Worm (Caenorhabditis elegans) whole organism, mixed stage, embryonic: ENCODE results near the gene F08H9.4.

Source experiments
- bed-3 ChIP-seq: fragments of 200-800 bp; sonication (Bioruptor generic); optimal IDR thresholded peaks from 3 replicates; lab custom pipeline; 2018; ENCODE audit warnings: mild to moderate bottlenecking, missing genetic modification characterization, moderate library complexity, missing compliant biosample characterization
- blmp-1 ChIP-seq: fragments of 150-350 bp; optimal IDR thresholded peaks from 2 replicates; lab custom pipeline; 2014; ENCODE audit warnings: missing biosample characterization, missing genetic modification characterization
- ceh-39 ChIP-seq: fragments of 150-350 bp; optimal IDR thresholded peaks from 2 replicates; lab custom pipeline; 2014; ENCODE audit warnings: missing biosample characterization, missing genetic modification characterization
- ceh-43 ChIP-seq: fragments of 200-800 bp; sonication (Bioruptor generic); optimal IDR thresholded peaks from 2 replicates; lab custom pipeline; 2018; ENCODE audit warnings: mild to moderate bottlenecking, missing genetic modification characterization, moderate library complexity, missing compliant biosample characterization
- ceh-83 ChIP-seq: fragments of 200-800 bp; sonication (Bioruptor generic); optimal IDR thresholded peaks from 2 replicates; lab custom pipeline; 2018; ENCODE audit warnings: mild to moderate bottlenecking, missing genetic modification characterization, missing compliant biosample characterization
- ces-1 ChIP-seq: fragments of 150-350 bp; optimal IDR thresholded peaks from 2 replicates; lab custom pipeline; 2014; ENCODE audit warnings: missing biosample characterization, missing genetic modification reagents, missing genetic modification characterization
- cnd-1 ChIP-seq: fragments of 200-800 bp; sonication (Bioruptor generic); optimal IDR thresholded peaks from 2 replicates; lab custom pipeline; 2018; ENCODE audit warnings: mild to moderate bottlenecking, missing genetic modification characterization, missing compliant biosample characterization
- drap-1 ChIP-seq: fragments of 200-800 bp; sonication (Bioruptor generic); optimal IDR thresholded peaks from 3 replicates; lab custom pipeline; 2018; ENCODE audit warnings: mild to moderate bottlenecking, missing genetic modification characterization, missing compliant biosample characterization
- elt-1 ChIP-seq: sonication (generic microtip); optimal IDR thresholded peaks from 2 replicates; lab custom pipeline; 2017; ENCODE audit warnings: missing genetic modification characterization, mild to moderate bottlenecking, missing compliant biosample characterization, antibody characterized with exemption, moderate library complexity, borderline replicate concordance; ENCODE audit not compliant: insufficient read depth
- elt-3 ChIP-seq: fragments of 150-350 bp; optimal IDR thresholded peaks from 2 replicates; lab custom pipeline; 2014; ENCODE audit warnings: missing biosample characterization, missing genetic modification characterization
- flh-1 ChIP-seq: fragments of 200-800 bp; sonication (Bioruptor generic); optimal IDR thresholded peaks from 2 replicates; lab custom pipeline; 2018; ENCODE audit warnings: mild to moderate bottlenecking, missing genetic modification characterization, moderate library complexity, missing compliant biosample characterization
- hlh-1 ChIP-seq: fragments of 150-350 bp; optimal IDR thresholded peaks from 2 replicates; lab custom pipeline; 2014; ENCODE audit warnings: missing biosample characterization, missing genetic modification reagents, missing genetic modification characterization
- lin-13 ChIP-seq: fragments of 150-350 bp; optimal IDR thresholded peaks from 2 replicates; lab custom pipeline; 2014; ENCODE audit warnings: missing biosample characterization, missing genetic modification characterization
- lin-32 ChIP-seq: fragments of 200-800 bp; sonication (Bioruptor generic); optimal IDR thresholded peaks from 2 replicates; lab custom pipeline; 2018; ENCODE audit warnings: mild to moderate bottlenecking, missing genetic modification characterization, missing compliant biosample characterization
- lsy-2 ChIP-seq: fragments of 150-350 bp; optimal IDR thresholded peaks from 2 replicates; lab custom pipeline; 2014; ENCODE audit warnings: missing biosample characterization, missing genetic modification characterization
- mab-5 ChIP-seq: fragments of 150-350 bp; optimal IDR thresholded peaks from 2 replicates; lab custom pipeline; 2014; ENCODE audit warnings: missing biosample characterization, missing genetic modification characterization
- mep-1 ChIP-seq: fragments of 150-350 bp; optimal IDR thresholded peaks from 2 replicates; lab custom pipeline; 2017; ENCODE audit warnings: missing biosample characterization, missing genetic modification reagents, missing genetic modification characterization, inconsistent platforms
- mls-2 ChIP-seq: sonication (generic microtip); optimal IDR thresholded peaks from 2 replicates; lab custom pipeline; 2016; ENCODE audit warnings: mild to moderate bottlenecking, missing genetic modification characterization, moderate library complexity, missing compliant biosample characterization
- nhr-12 ChIP-seq: fragments of 150-350 bp; optimal IDR thresholded peaks from 2 replicates; lab custom pipeline; 2014; ENCODE audit warnings: missing biosample characterization, missing genetic modification characterization
- nhr-237 ChIP-seq: fragments of 150-350 bp; optimal IDR thresholded peaks from 2 replicates; lab custom pipeline; 2014; ENCODE audit warnings: missing biosample characterization, missing genetic modification characterization
- nhr-28 ChIP-seq: fragments of 150-350 bp; optimal IDR thresholded peaks from 2 replicates; lab custom pipeline; 2014; ENCODE audit warnings: missing biosample characterization, missing genetic modification characterization
- nhr-76 ChIP-seq: sonication (generic microtip); optimal IDR thresholded peaks from 2 replicates; lab custom pipeline; 2017; ENCODE audit warnings: missing biosample characterization, missing genetic modification characterization
- pha-4 ChIP-seq: fragments of 150-350 bp; optimal IDR thresholded peaks from 2 replicates; lab custom pipeline; 2018; ENCODE audit warnings: missing biosample characterization, missing genetic modification reagents, missing genetic modification characterization
- sem-2 ChIP-seq: fragments of 200-800 bp; sonication (Bioruptor generic); optimal IDR thresholded peaks from 2 replicates; lab custom pipeline; 2018; ENCODE audit warnings: mild to moderate bottlenecking, missing genetic modification characterization, missing compliant biosample characterization
- sptf-1 ChIP-seq: sonication (generic microtip); optimal IDR thresholded peaks from 2 replicates; lab custom pipeline; 2017; ENCODE audit warnings: mild to moderate bottlenecking, missing genetic modification characterization, moderate library complexity, missing compliant biosample characterization
- unc-120 ChIP-seq: sonication (generic microtip); optimal IDR thresholded peaks from 2 replicates; lab custom pipeline; 2017; ENCODE audit warnings: missing genetic modification characterization, missing compliant biosample characterization; ENCODE audit not compliant: poor library complexity, severe bottlenecking
- unc-39 ChIP-seq: fragments of 150-350 bp; optimal IDR thresholded peaks from 2 replicates; lab custom pipeline; 2014; ENCODE audit warnings: missing biosample characterization, missing genetic modification characterization
- unc-62 ChIP-seq: fragments of 150-350 bp; optimal IDR thresholded peaks from 2 replicates; lab custom pipeline; 2014; ENCODE audit warnings: missing biosample characterization, missing genetic modification reagents, missing genetic modification characterization
- zip-8 ChIP-seq: fragments of 150-350 bp; optimal IDR thresholded peaks from 2 replicates; lab custom pipeline; 2014; ENCODE audit warnings: missing biosample characterization, missing genetic modification characterization
- ztf-11 ChIP-seq: fragments of 150-350 bp; optimal IDR thresholded peaks from 2 replicates; lab custom pipeline; 2014; ENCODE audit warnings: missing biosample characterization, missing genetic modification characterization

Gene F08H9.4

DNA sequence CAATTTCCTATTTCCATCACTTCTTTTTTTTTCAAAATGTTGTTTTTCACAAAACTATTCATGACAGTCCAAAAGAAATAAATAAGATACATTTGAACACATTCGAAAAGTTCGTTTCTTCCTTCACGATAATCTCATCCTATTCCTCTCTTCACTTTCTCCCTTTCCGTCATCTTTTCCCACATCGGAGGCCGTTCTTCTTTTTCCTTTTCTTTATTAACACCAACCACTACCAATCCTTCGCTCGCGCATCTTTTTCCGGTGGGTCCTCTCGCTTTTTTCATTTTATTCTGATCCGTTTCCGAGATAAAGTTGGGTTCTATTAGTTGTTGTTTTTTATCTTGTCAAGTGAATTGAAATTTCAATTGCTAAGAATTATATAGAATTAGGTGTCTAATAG lies 31.3 kb upstream of the F08H9.4 start:
- TF ChIP-seq blmp-1 (tag; lab: Kevin White, UChicago) (peak; percentile 89), hlh-1 (tag; lab: Kevin White, UChicago) (no peak), sptf-1 (tag; lab: Kevin White, UChicago) (no peak), bed-3 (GFP tag; lab: Kevin White, UChicago) (no peak), flh-1 (GFP tag; lab: Kevin White, UChicago) (no peak), unc-39 (tag; lab: Kevin White, UChicago) (no peak), sem-2 (no peak), ceh-43 (GFP tag; lab: Kevin White, UChicago) (no peak), ceh-39 (tag; lab: Kevin White, UChicago) (no peak), unc-120 (no peak), nhr-28 (no peak), mep-1 (no peak), ceh-83 (GFP tag; lab: Kevin White, UChicago) (no peak), lin-13 (tag; lab: Kevin White, UChicago) (no peak), pha-4 (tag; lab: Kevin White, UChicago) (no peak), unc-62 (GFP tag; lab: Kevin White, UChicago) (no peak), elt-1 (peak; percentile 25), nhr-12 (tag; lab: Kevin White, UChicago) (no peak)

DNA sequence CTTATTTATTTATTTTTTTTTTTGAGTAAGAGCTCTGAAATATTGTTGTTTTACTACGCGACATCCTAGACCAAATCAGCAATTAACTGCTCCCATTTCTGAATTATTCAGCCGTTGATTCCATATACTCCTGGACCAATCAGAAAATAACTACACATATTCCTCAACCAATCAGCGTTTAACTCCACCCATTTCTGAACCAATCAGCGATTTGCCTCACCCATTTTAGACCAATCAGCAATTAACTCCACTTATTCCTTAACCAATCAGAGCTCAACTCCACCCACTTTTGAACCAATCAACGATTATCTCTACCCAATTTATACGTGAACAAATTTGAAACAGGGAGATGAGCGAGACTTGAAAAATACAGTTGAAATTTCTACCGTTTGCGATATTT lies 29.4 kb upstream of the F08H9.4 start:
- TF ChIP-seq elt-3 (tag; lab: Kevin White, UChicago), result no peak
- no peak for TF ChIP-seq mls-2 (tag; lab: Kevin White, UChicago)
- TF ChIP-seq drap-1, result no peak
- no peak for TF ChIP-seq ceh-83 (GFP tag; lab: Kevin White, UChicago)
- TF ChIP-seq hlh-1 (tag; lab: Kevin White, UChicago), result no peak
- TF ChIP-seq cnd-1 (tag; lab: Kevin White, UChicago), result no peak
- TF ChIP-seq lin-13 (tag; lab: Kevin White, UChicago), result no peak
- no peak for TF ChIP-seq sem-2
- TF ChIP-seq lin-32 (GFP tag; lab: Kevin White, UChicago), result no peak
- no peak for TF ChIP-seq ceh-43 (GFP tag; lab: Kevin White, UChicago)
- no peak for TF ChIP-seq bed-3 (GFP tag; lab: Kevin White, UChicago)
- TF ChIP-seq blmp-1 (tag; lab: Kevin White, UChicago), result no peak

DNA sequence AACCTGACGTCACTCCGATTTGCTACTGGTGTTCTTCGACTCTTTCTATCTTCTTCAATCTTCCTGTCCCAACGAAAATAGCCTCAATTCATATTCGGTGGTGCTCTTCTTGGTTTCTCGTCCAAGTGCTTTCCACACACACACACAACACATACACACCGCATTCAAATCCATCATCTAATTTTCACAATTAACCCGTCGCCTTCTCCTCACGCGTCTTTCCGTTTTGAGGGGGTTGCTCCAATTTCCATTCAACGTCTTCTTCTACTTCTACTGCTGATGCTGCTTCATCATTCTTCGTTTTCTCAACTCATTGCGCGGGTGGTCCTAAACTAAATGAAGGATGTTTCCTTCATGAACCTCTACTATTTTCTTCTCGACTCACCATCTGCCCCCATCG lies 26.9 kb upstream of the F08H9.4 start:
- peak; percentile 55 for TF ChIP-seq drap-1
- peak; percentile 2 for TF ChIP-seq sptf-1 (tag; lab: Kevin White, UChicago)
- no peak for TF ChIP-seq ztf-11 (tag; lab: Kevin White, UChicago)
- TF ChIP-seq ces-1, result peak; percentile 92

DNA sequence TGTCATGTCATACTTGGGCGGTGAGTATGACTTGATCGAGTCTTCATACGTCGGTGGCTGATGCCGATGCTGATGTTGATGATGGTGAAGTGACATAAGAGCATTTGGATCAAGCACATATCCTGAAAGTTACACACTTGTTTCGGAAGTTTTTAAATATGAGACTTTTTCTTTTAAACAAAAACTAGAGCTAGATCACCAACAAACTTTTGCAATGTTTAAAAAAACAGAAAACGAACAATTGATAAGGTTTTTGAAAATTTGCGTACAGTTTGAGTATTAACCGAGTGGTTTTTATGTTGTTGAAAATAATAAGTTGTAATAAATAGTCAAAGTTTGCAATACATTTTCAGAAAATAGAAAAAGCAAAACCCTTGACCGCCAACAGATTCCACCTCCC lies 20.4 kb upstream of the F08H9.4 start, which contains the start of gene R02D5.4:
Gene R02D5.4 (minus strand): TSS at position 101 of the 400 bp plus-strand sequence.
- TF ChIP-seq ceh-43 (GFP tag; lab: Kevin White, UChicago) (no peak), lsy-2 (tag; lab: Kevin White, UChicago) (no peak), ceh-39 (tag; lab: Kevin White, UChicago) (no peak), zip-8 (no peak), nhr-237 (tag; lab: Kevin White, UChicago) (no peak), sem-2 (no peak), unc-120 (no peak), mab-5 (tag; lab: Kevin White, UChicago) (no peak), mep-1 (no peak), nhr-76 (tag; lab: Kevin White, UChicago) (no peak)

DNA sequence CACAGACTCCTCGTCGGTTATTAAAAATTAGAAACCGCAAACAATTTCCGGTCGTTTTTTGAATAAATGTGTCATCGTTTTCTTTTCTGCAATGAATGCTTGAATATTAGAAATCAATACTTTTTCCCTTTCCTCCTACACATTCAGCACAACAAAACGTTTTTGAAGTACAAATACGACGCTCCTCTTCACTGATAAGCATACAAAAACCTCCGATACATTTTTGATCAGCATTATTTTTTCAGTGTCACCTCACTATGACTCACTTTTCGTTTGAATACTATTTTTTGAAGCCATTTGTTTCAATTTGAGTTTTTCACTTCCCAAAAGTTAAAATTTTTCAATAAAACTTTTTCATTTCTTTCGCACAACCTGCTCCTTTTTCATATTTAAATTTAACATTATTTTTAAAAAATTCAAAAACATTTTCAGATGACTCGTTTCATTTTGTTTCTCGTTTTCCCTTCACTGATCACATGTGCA lies 18.5 kb upstream of the F08H9.4 start, which contains the start of gene R02D5.3:
Gene R02D5.3 (plus strand): TSS at position 433 of the 483 bp plus-strand sequence.
- no peak for TF ChIP-seq elt-1
- no peak for TF ChIP-seq ztf-11 (tag; lab: Kevin White, UChicago)
- no peak for TF ChIP-seq unc-120
- no peak for TF ChIP-seq lsy-2 (tag; lab: Kevin White, UChicago)
- TF ChIP-seq ceh-39 (tag; lab: Kevin White, UChicago), result no peak
- TF ChIP-seq unc-62 (GFP tag; lab: Kevin White, UChicago), result no peak
- TF ChIP-seq blmp-1 (tag; lab: Kevin White, UChicago), result no peak
- no peak for TF ChIP-seq drap-1
- no peak for TF ChIP-seq sptf-1 (tag; lab: Kevin White, UChicago)
- no peak for TF ChIP-seq cnd-1 (tag; lab: Kevin White, UChicago)
- TF ChIP-seq bed-3 (GFP tag; lab: Kevin White, UChicago), result no peak
- no peak for TF ChIP-seq mls-2 (tag; lab: Kevin White, UChicago)
